Fruit fly (Drosophila melanogaster): Measurements from ENCODE around the gene Skp2.

Gene Skp2

DNA sequence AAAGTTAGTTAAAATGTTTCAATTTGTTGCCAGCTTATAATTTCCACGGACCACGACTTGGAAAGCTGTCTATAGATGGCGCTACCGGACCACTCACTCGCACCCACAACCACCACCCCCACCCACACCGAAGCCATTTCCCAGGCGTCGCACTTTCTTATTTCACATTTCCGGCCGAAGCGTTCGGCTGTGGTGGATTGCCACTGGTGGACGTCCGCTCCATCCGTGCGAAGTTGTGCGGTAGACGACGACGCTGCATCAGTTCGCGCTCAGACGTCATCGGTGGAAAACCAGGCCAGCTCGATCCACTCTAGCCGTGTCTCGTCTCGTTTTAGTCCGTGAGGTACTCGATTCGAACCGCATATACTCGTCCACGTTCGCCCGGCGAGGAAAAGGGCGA, 22.2 kb upstream of the Skp2 start, which contains the start of gene CG1090 (continued):
- TF ChIP-seq croc (GFP tag; conservative IDR thresholded peaks at IDR 0.05) (no peak), Hr3 (GFP tag; optimal IDR thresholded peaks at IDR 0.05) (no peak), CkIIα-i1 (GFP tag; IDR thresholded peaks at IDR 0.05) (no peak), mld (GFP tag; IDR thresholded peaks at IDR 0.05; ENCODE audit: partially characterized antibody) (no peak), Nf-YC (tag; optimal IDR thresholded peaks at IDR 0.05) (peak; percentile 37), inv (GFP tag; IDR thresholded peaks at IDR 0.05; ENCODE audit: partially characterized antibody) (no peak), fru (optimal IDR thresholded peaks at IDR 0.05) (no peak), Hmr (GFP tag; optimal IDR thresholded peaks at IDR 0.05) (peak; percentile 47), CG2116 (GFP tag; optimal IDR thresholded peaks at IDR 0.05) (peak; percentile 46), CG6813 (GFP tag; optimal IDR thresholded peaks at IDR 0.05) (peak; percentile 37), Opbp (GFP tag; IDR thresholded peaks at IDR 0.05; ENCODE audit: partially characterized antibody) (no peak), nerfin-1 (tag; optimal IDR thresholded peaks at IDR 0.05) (no peak), grn (GFP tag; optimal IDR thresholded peaks at IDR 0.05) (no peak), CG8359 (GFP tag; optimal IDR thresholded peaks at IDR 0.05; ENCODE audit: borderline replicate concordance) (no peak), danr (GFP tag; IDR thresholded peaks at IDR 0.05) (no peak), cad (GFP tag; optimal IDR thresholded peaks at IDR 0.05) (no peak), Bteb2 (GFP tag; optimal IDR thresholded peaks at IDR 0.05) (no peak), CG11560 (tag; IDR thresholded peaks at IDR 0.05) (no peak), stwl (tag; optimal IDR thresholded peaks at IDR 0.05) (no peak), Sry-β (GFP tag; optimal IDR thresholded peaks at IDR 0.05) (no peak), p53 (GFP tag; optimal IDR thresholded peaks at IDR 0.05) (no peak), unc-4 (GFP tag; IDR thresholded peaks at IDR 0.05; ENCODE audit: partially characterized antibody) (0 out of 2 replicates have a peak, but pooled peaks have one; percentile 29), Tbp (GFP tag; optimal IDR thresholded peaks at IDR 0.05) (no peak), sens (GFP tag) (no peak), CG31441 (GFP tag; IDR thresholded peaks at IDR 0.05) (no peak), CG13296 (GFP tag; optimal IDR thresholded peaks at IDR 0.05) (peak; percentile 40), ara (GFP tag; IDR thresholded peaks at IDR 0.05) (0 out of 2 replicates have a peak, but pooled peaks have one; percentile 4), CG8290 (GFP tag; optimal IDR thresholded peaks at IDR 0.05) (no peak), CG8290 (tag; optimal IDR thresholded peaks at IDR 0.05) (peak in 1 of 2 experiments; percentile 56), Dbx (GFP tag; IDR thresholded peaks at IDR 0.05) (no peak), Trl (optimal IDR thresholded peaks at IDR 0.05) (no peak), Trl (GFP tag; optimal IDR thresholded peaks at IDR 0.05) (no peak), Poxn (GFP tag; IDR thresholded peaks at IDR 0.05) (no peak), CoRest (tag; optimal IDR thresholded peaks at IDR 0.05) (no peak), HLH3B (GFP tag; IDR thresholded peaks at IDR 0.05) (no peak), kah (GFP tag; optimal IDR thresholded peaks at IDR 0.05) (no peak), HHEX (GFP tag; optimal IDR thresholded peaks at IDR 0.05) (no peak), cwo (GFP tag; optimal IDR thresholded peaks at IDR 0.05) (no peak), hkb (optimal IDR thresholded peaks at IDR 0.05) (no peak), hkb (GFP tag; IDR thresholded peaks at IDR 0.05) (peak; percentile 56; the same call in 1 of the 2 replicates), Kr (GFP tag; optimal IDR thresholded peaks at IDR 0.05) (no peak), CG34376 (GFP tag; optimal IDR thresholded peaks at IDR 0.05) (peak; percentile 73), scrt (GFP tag; optimal IDR thresholded peaks at IDR 0.05) (peak; percentile 38), nau (GFP tag; optimal IDR thresholded peaks at IDR 0.05) (peak; percentile 22), CG17385 (GFP tag; optimal IDR thresholded peaks at IDR 0.05) (peak; percentile 28), CG9797 (GFP tag; optimal IDR thresholded peaks at IDR 0.05) (no peak), NC2α (GFP tag; optimal IDR thresholded peaks at IDR 0.05) (no peak), TFAM (GFP tag; optimal IDR thresholded peaks at IDR 0.05) (no peak), CG5245 (GFP tag; optimal IDR thresholded peaks at IDR 0.05) (no peak), bbx (GFP tag; IDR thresholded peaks at IDR 0.05; ENCODE audit: partially characterized antibody) (no peak), ase (GFP tag; IDR thresholded peaks at IDR 0.05) (no peak), stc (GFP tag; IDR thresholded peaks at IDR 0.05) (no peak), az2 (GFP tag; optimal IDR thresholded peaks at IDR 0.05) (no peak)
